Fruit fly (Drosophila melanogaster) whole organism, embryonic: ENCODE results near the gene PAN3.

ENCODE experiments used
- Ada2b ChIP-seq: fragments of 200-800 bp; sonication (Bioruptor generic); IDR thresholded peaks from 2 replicates; pipeline ENCODE4 v1.3.6; 2022; ENCODE audit warnings: missing biosample characterization, missing genetic modification characterization
- Aef1 ChIP-seq: fragments of 200-800 bp; sonication (Bioruptor generic); IDR thresholded peaks from 3 replicates; pipeline ENCODE4 v1.3.6; 2022; ENCODE audit warnings: missing biosample characterization, missing genetic modification characterization
- Bgb ChIP-seq: fragments of 200-800 bp; sonication (Bioruptor generic); IDR thresholded peaks from 2 replicates; pipeline ENCODE4 v1.3.6; 2022; ENCODE audit warnings: missing biosample characterization, missing genetic modification characterization; ENCODE audit not compliant: partially characterized antibody
- CG10543 ChIP-seq: fragments of 200-800 bp; sonication (Bioruptor generic); optimal IDR thresholded peaks from 3 replicates; lab custom pipeline; 2017; ENCODE audit warnings: missing biosample characterization, mild to moderate bottlenecking, missing genetic modification characterization, moderate library complexity
- CG10959 ChIP-seq: fragments of 200-800 bp; sonication (Bioruptor generic); IDR thresholded peaks from 2 replicates; pipeline ENCODE4 v1.3.6; 2022; ENCODE audit warnings: missing biosample characterization, missing genetic modification characterization
- CG11456 ChIP-seq: fragments of 200-800 bp; sonication (Bioruptor generic); IDR thresholded peaks from 3 replicates; pipeline ENCODE4 v1.3.6; 2022; ENCODE audit warnings: missing biosample characterization, missing genetic modification characterization
- CG12236 ChIP-seq: fragments of 200-800 bp; sonication (Bioruptor generic); optimal IDR thresholded peaks from 2 replicates; lab custom pipeline; 2016; ENCODE audit warnings: missing biosample characterization, missing genetic modification characterization
- CG12299 ChIP-seq: fragments of 200-800 bp; sonication (Bioruptor generic); optimal IDR thresholded peaks from 2 replicates; lab custom pipeline; 2018; ENCODE audit warnings: missing biosample characterization, mild to moderate bottlenecking, missing genetic modification characterization
- CG13287 ChIP-seq: fragments of 200-800 bp; sonication (Bioruptor generic); IDR thresholded peaks from 2 replicates; pipeline ENCODE4 v1.3.6; 2022; ENCODE audit warnings: missing biosample characterization, missing genetic modification characterization; ENCODE audit not compliant: partially characterized antibody
- CG16863 ChIP-seq: fragments of 200-800 bp; sonication (Bioruptor generic); optimal IDR thresholded peaks from 3 replicates; lab custom pipeline; 2016; ENCODE audit warnings: missing biosample characterization, missing genetic modification characterization
- CG18476 ChIP-seq: fragments of 200-800 bp; sonication (Bioruptor generic); optimal IDR thresholded peaks from 2 replicates; lab custom pipeline; 2016; ENCODE audit warnings: missing biosample characterization, mild to moderate bottlenecking, missing genetic modification characterization
- CG3281 ChIP-seq: fragments of 200-800 bp; sonication (Bioruptor generic); optimal IDR thresholded peaks from 3 replicates; lab custom pipeline; 2017; ENCODE audit warnings: missing biosample characterization, mild to moderate bottlenecking, missing genetic modification characterization
- CG4282 ChIP-seq: fragments of 200-800 bp; sonication (Bioruptor generic); optimal IDR thresholded peaks from 2 replicates; lab custom pipeline; 2016; ENCODE audit warnings: missing biosample characterization, missing genetic modification characterization
- CG4617 ChIP-seq: fragments of 200-800 bp; sonication (Bioruptor generic); optimal IDR thresholded peaks from 3 replicates; lab custom pipeline; 2016; ENCODE audit warnings: missing biosample characterization, missing genetic modification characterization, borderline replicate concordance
- CG7928 ChIP-seq: fragments of 200-800 bp; sonication (Bioruptor generic); optimal IDR thresholded peaks from 2 replicates; lab custom pipeline; 2017; ENCODE audit warnings: missing biosample characterization, mild to moderate bottlenecking, missing genetic modification characterization
- CG8765 ChIP-seq: fragments of 200-800 bp; sonication (Bioruptor generic); IDR thresholded peaks from 2 replicates; pipeline ENCODE4 v1.3.6; 2022; ENCODE audit warnings: missing biosample characterization, missing genetic modification characterization
- CG8924 ChIP-seq: fragments of 200-800 bp; optimal IDR thresholded peaks from 3 replicates; lab custom pipeline; 2019; ENCODE audit warnings: missing biosample characterization, mild to moderate bottlenecking, missing genetic modification characterization, moderate library complexity
- CG8944 ChIP-seq: fragments of 200-800 bp; sonication (Bioruptor generic); optimal IDR thresholded peaks from 3 replicates; lab custom pipeline; 2016; ENCODE audit warnings: missing biosample characterization, missing genetic modification characterization
- CG9727 ChIP-seq: fragments of 200-800 bp; sonication (Bioruptor generic); optimal IDR thresholded peaks from 3 replicates; lab custom pipeline; 2017; ENCODE audit warnings: missing biosample characterization, mild to moderate bottlenecking, missing genetic modification characterization
- Dip2 ChIP-seq: fragments of 200-800 bp; sonication (Bioruptor generic); IDR thresholded peaks from 2 replicates; pipeline ENCODE4 v1.3.6; 2022; ENCODE audit warnings: missing biosample characterization, missing genetic modification characterization
- Ets97D ChIP-seq: fragments of 200-800 bp; sonication (Bioruptor generic); optimal IDR thresholded peaks from 3 replicates; lab custom pipeline; 2016; ENCODE audit warnings: missing biosample characterization, missing genetic modification characterization
- Hr39 ChIP-seq: fragments of >200 bp; optimal IDR thresholded peaks from 2 replicates; lab custom pipeline; 2017
- MBD-R2 ChIP-seq: fragments of 200-800 bp; sonication (Bioruptor generic); IDR thresholded peaks from 2 replicates; pipeline ENCODE4 v1.3.6; 2022; ENCODE audit warnings: missing biosample characterization, missing genetic modification characterization
- Meics ChIP-seq: fragments of 200-800 bp; sonication (Bioruptor generic); optimal IDR thresholded peaks from 2 replicates; lab custom pipeline; 2017; ENCODE audit warnings: missing biosample characterization, mild to moderate bottlenecking, missing genetic modification characterization
- Opbp ChIP-seq: fragments of 200-800 bp; sonication (Bioruptor generic); IDR thresholded peaks from 3 replicates; pipeline ENCODE4 v1.3.6; 2022; ENCODE audit warnings: missing biosample characterization, missing genetic modification characterization; ENCODE audit not compliant: partially characterized antibody
- Poxn ChIP-seq: fragments of 200-800 bp; sonication (Bioruptor generic); IDR thresholded peaks from 2 replicates; pipeline ENCODE4 v1.3.6; 2022; ENCODE audit warnings: missing biosample characterization, missing genetic modification characterization
- Sox100B ChIP-seq: fragments of 200-800 bp; sonication (Bioruptor generic); optimal IDR thresholded peaks from 3 replicates; lab custom pipeline; 2018; ENCODE audit warnings: missing biosample characterization, mild to moderate bottlenecking, missing genetic modification characterization
- Sox102F ChIP-seq: fragments of 200-800 bp; sonication (Bioruptor generic); optimal IDR thresholded peaks from 2 replicates; lab custom pipeline; 2018; ENCODE audit warnings: missing biosample characterization, mild to moderate bottlenecking, missing genetic modification characterization, moderate library complexity
- Sry-β ChIP-seq: fragments of 200-800 bp; sonication (Bioruptor generic); optimal IDR thresholded peaks from 2 replicates; lab custom pipeline; 2018; ENCODE audit warnings: missing biosample characterization, mild to moderate bottlenecking, missing genetic modification characterization, moderate library complexity
- TFAM ChIP-seq: fragments of 200-800 bp; sonication (Bioruptor generic); optimal IDR thresholded peaks from 2 replicates; lab custom pipeline; 2017; ENCODE audit warnings: missing biosample characterization, missing genetic modification characterization, inconsistent platforms
- amos ChIP-seq: fragments of 200-800 bp; sonication (Bioruptor generic); IDR thresholded peaks from 2 replicates; pipeline ENCODE4 v1.3.6; 2022; ENCODE audit warnings: missing biosample characterization, missing genetic modification characterization; ENCODE audit not compliant: partially characterized antibody
- cad ChIP-seq: fragments of >200 bp; optimal IDR thresholded peaks from 2 replicates; lab custom pipeline; 2017; ENCODE audit warnings: missing biosample characterization, missing genetic modification characterization
- croc ChIP-seq: fragments of 200-800 bp; sonication (Bioruptor generic); conservative IDR thresholded peaks from 3 replicates; pipeline ENCODE4 v1.3.6; 2022; ENCODE audit warnings: missing biosample characterization, missing genetic modification characterization
- dm ChIP-seq: fragments of 200-800 bp; sonication (Bioruptor generic); optimal IDR thresholded peaks from 3 replicates; lab custom pipeline; 2016; ENCODE audit warnings: missing biosample characterization, missing genetic modification characterization
- gem ChIP-seq: fragments of 200-800 bp; sonication (Bioruptor generic); optimal IDR thresholded peaks from 2 replicates; lab custom pipeline; 2019; ENCODE audit warnings: missing biosample characterization, mild to moderate bottlenecking, missing genetic modification characterization, moderate library complexity
- gfzf ChIP-seq: fragments of 200-800 bp; sonication (Bioruptor generic); optimal IDR thresholded peaks from 2 replicates; lab custom pipeline; 2016; ENCODE audit warnings: missing biosample characterization, mild to moderate bottlenecking, missing genetic modification characterization, moderate library complexity
- her ChIP-seq: fragments of 200-800 bp; sonication (Bioruptor generic); optimal IDR thresholded peaks from 2 replicates; lab custom pipeline; 2016; ENCODE audit warnings: missing biosample characterization, missing genetic modification characterization
- jing ChIP-seq: fragments of 200-800 bp; sonication (Bioruptor generic); optimal IDR thresholded peaks from 2 replicates; lab custom pipeline; 2018; ENCODE audit warnings: missing biosample characterization, mild to moderate bottlenecking, missing genetic modification characterization
- luna ChIP-seq: fragments of 200-800 bp; sonication (Bioruptor generic); optimal IDR thresholded peaks from 2 replicates; lab custom pipeline; 2016; ENCODE audit warnings: missing biosample characterization, missing genetic modification characterization
- nerfin-1 ChIP-seq: fragments of 200-800 bp; sonication (Bioruptor generic); optimal IDR thresholded peaks from 3 replicates; lab custom pipeline; 2019; ENCODE audit warnings: missing biosample characterization, mild to moderate bottlenecking, missing genetic modification characterization, moderate library complexity
- peb ChIP-seq: fragments of 200-800 bp; sonication (Bioruptor generic); IDR thresholded peaks from 2 replicates; pipeline ENCODE4 v1.3.6; 2022; ENCODE audit warnings: missing biosample characterization, missing genetic modification characterization
- pfk ChIP-seq: fragments of 200-800 bp; sonication (Bioruptor generic); optimal IDR thresholded peaks from 2 replicates; lab custom pipeline; 2018; ENCODE audit warnings: missing biosample characterization, mild to moderate bottlenecking, missing genetic modification characterization, moderate library complexity
- pita ChIP-seq: fragments of 200-800 bp; sonication (Bioruptor generic); optimal IDR thresholded peaks from 2 replicates; lab custom pipeline; 2017; ENCODE audit warnings: missing biosample characterization, mild to moderate bottlenecking, missing genetic modification characterization
- pzg ChIP-seq: fragments of 200-800 bp; sonication (Bioruptor generic); optimal IDR thresholded peaks from 3 replicates; lab custom pipeline; 2018; ENCODE audit warnings: missing biosample characterization, mild to moderate bottlenecking, missing genetic modification characterization, moderate library complexity
- sna ChIP-seq: fragments of 200-800 bp; sonication (Bioruptor generic); IDR thresholded peaks from 2 replicates; pipeline ENCODE4 v1.3.6; 2022; ENCODE audit warnings: missing biosample characterization, missing genetic modification characterization; ENCODE audit not compliant: partially characterized antibody
- ssp ChIP-seq: fragments of 200-800 bp; sonication (Bioruptor generic); IDR thresholded peaks from 2 replicates; pipeline ENCODE4 v1.3.6; 2022; ENCODE audit warnings: missing biosample characterization, missing genetic modification characterization
- tup ChIP-seq: fragments of 200-800 bp; sonication (Bioruptor generic); optimal IDR thresholded peaks from 2 replicates; lab custom pipeline; 2016; ENCODE audit warnings: missing biosample characterization, mild to moderate bottlenecking, missing genetic modification characterization, moderate library complexity
- unc-4 ChIP-seq: fragments of 200-800 bp; sonication (Bioruptor generic); IDR thresholded peaks from 2 replicates; pipeline ENCODE4 v1.3.6; 2022; ENCODE audit warnings: missing biosample characterization, missing genetic modification characterization; ENCODE audit not compliant: partially characterized antibody
- zfh1 ChIP-seq: fragments of 200-800 bp; sonication (Bioruptor generic); IDR thresholded peaks from 3 replicates; pipeline ENCODE4 v1.3.6; 2022; ENCODE audit warnings: missing biosample characterization, missing genetic modification characterization

The PAN3 gene

DNA sequence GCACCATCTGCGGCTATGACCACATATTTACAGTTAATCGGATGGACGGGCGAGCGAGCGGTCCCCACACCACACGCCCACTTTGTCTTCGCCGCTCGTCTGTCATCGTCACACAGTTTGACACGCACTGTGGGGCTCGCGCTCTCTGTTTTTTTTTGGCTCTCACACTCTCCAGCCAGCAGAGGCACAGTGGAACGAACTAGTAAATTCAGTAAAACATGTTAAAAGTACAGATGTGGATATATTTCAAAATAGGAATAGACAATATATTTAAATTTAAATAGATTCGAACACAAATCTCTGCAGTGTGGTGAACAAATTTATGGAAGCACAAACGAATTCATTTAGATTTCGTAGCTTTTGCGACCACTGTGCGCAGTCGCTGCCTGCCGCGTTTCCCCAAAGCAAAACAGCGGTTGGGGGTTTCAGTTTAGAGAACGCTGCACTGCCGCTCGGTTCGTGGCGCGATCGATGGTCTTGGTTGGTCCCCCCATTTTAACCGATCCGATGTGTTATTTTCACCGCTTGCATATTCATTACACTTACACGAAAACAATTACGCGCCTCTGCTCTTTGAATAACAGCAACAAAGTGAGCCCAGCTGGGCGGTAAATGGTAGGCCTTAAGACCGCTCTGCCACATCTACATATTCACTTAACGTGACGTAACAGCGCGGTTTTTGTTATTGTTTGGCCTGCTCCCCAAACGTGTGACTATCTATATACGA, 10.4 kb downstream of the PAN3 start (continued):
- TF ChIP-seq zfh1 = peak; percentile 99
- peak; percentile 99 for TF ChIP-seq MBD-R2 (GFP tag; lab: Robert Waterston, UW)
- TF ChIP-seq CG12236 (GFP tag; lab: Kevin White, UChicago) = peak; percentile 88
- peak; percentile 96 for TF ChIP-seq nerfin-1 (tag; lab: Kevin White, UChicago)
- TF ChIP-seq CG8924 (tag; lab: Kevin White, UChicago) = peak; percentile 98
- TF ChIP-seq CG12299 (tag; lab: Kevin White, UChicago) = peak; percentile 98
- TF ChIP-seq tup (GFP tag; lab: Kevin White, UChicago) = peak; percentile 97
- peak; percentile 96 for TF ChIP-seq CG8765 (GFP tag; lab: Robert Waterston, UW)
- peak; percentile 99 for TF ChIP-seq Ada2b (GFP tag; lab: Robert Waterston, UW)
- peak; percentile 65 for TF ChIP-seq luna (GFP tag; lab: Kevin White, UChicago)
- TF ChIP-seq dm (GFP tag; lab: Kevin White, UChicago) = peak; percentile 90
- peak; percentile 41; the same call in 1 of the 2 replicates for TF ChIP-seq unc-4 (GFP tag; lab: Robert Waterston, UW)
- TF ChIP-seq Aef1 = peak; percentile 98
- TF ChIP-seq Poxn (GFP tag; lab: Robert Waterston, UW) = peak; percentile 94
- peak; percentile 82 for TF ChIP-seq CG7928 (GFP tag; lab: Kevin White, UChicago)
- peak; percentile 92 for TF ChIP-seq ssp
- no peak for TF ChIP-seq Hr39 (lab: Kevin White, UChicago)
- TF ChIP-seq CG16863 (GFP tag; lab: Kevin White, UChicago) = peak; percentile 96
- TF ChIP-seq croc (GFP tag; lab: Robert Waterston, UW) = peak; percentile 96
- TF ChIP-seq CG8944 = peak; percentile 92
- TF ChIP-seq pita (GFP tag; lab: Kevin White, UChicago) = no peak
- TF ChIP-seq TFAM = peak; percentile 95
- peak; percentile 64 for TF ChIP-seq Sry-β (GFP tag; lab: Kevin White, UChicago)
- peak; percentile 12 for TF ChIP-seq gfzf
- TF ChIP-seq Opbp (GFP tag; lab: Robert Waterston, UW) = peak; percentile 83
- TF ChIP-seq CG4282 = peak; percentile 96
- peak; percentile 99 for TF ChIP-seq Sox102F (GFP tag; lab: Kevin White, UChicago)
- TF ChIP-seq Sox100B = peak; percentile 97
- peak; percentile 49 for TF ChIP-seq cad (GFP tag; lab: Kevin White, UChicago)
- peak; percentile 99 for TF ChIP-seq Meics (GFP tag; lab: Kevin White, UChicago)
- TF ChIP-seq Bgb (GFP tag; lab: Robert Waterston, UW) = peak; percentile 81
- peak; percentile 99 for TF ChIP-seq gem (tag; lab: Kevin White, UChicago)
- peak; percentile 98 for TF ChIP-seq CG11456 (GFP tag; lab: Robert Waterston, UW)
- peak; percentile 89 for TF ChIP-seq her (GFP tag; lab: Kevin White, UChicago)
- peak; percentile 85 for TF ChIP-seq CG13287 (GFP tag; lab: Robert Waterston, UW)
- TF ChIP-seq amos (GFP tag; lab: Robert Waterston, UW) = peak; percentile 58; the same call in 1 of the 2 replicates
- TF ChIP-seq sna (GFP tag; lab: Robert Waterston, UW) = peak; percentile 90
- peak; percentile 91 for TF ChIP-seq Ets97D (GFP tag; lab: Kevin White, UChicago)
- TF ChIP-seq peb (GFP tag; lab: Robert Waterston, UW) = peak; percentile 96
- peak; percentile 72 for TF ChIP-seq Dip2 (GFP tag; lab: Robert Waterston, UW)
- TF ChIP-seq pzg (GFP tag; lab: Kevin White, UChicago) = peak; percentile 33
- TF ChIP-seq CG3281 = peak; percentile 99
- TF ChIP-seq CG10543 (GFP tag; lab: Kevin White, UChicago) = peak; percentile 99
- peak; percentile 97 for TF ChIP-seq CG4617 (GFP tag; lab: Kevin White, UChicago)
- TF ChIP-seq CG9727 (GFP tag; lab: Kevin White, UChicago) = peak; percentile 98
- peak; percentile 97 for TF ChIP-seq CG10959
- peak; percentile 68 for TF ChIP-seq pfk (GFP tag; lab: Kevin White, UChicago)
- peak; percentile 98 for TF ChIP-seq CG18476 (GFP tag; lab: Kevin White, UChicago)
- TF ChIP-seq jing (GFP tag; lab: Kevin White, UChicago) = peak; percentile 96
